Worm (Caenorhabditis elegans) whole organism, L4 larva: ENCODE measurements around the gene elp-1.

Experiments used
- D1046.2 ChIP-seq: fragments of 200-800 bp; sonication (Bioruptor generic); IDR thresholded peaks from 2 replicates; pipeline ENCODE4 v1.3.6; 2022; ENCODE audit warnings: missing genetic modification characterization, missing compliant biosample characterization
- F26F4.8 ChIP-seq: fragments of 200-800 bp; sonication (Bioruptor generic); conservative IDR thresholded peaks from 2 replicates; pipeline ENCODE4 v1.3.6; 2022; ENCODE audit warnings: missing genetic modification characterization, missing compliant biosample characterization
- R02D3.7 ChIP-seq: fragments of 150-350 bp; sonication (generic microtip); optimal IDR thresholded peaks from 3 replicates; lab custom pipeline; 2014; ENCODE audit warnings: missing biosample characterization, missing genetic modification characterization
- T26A8.4 ChIP-seq: fragments of 200-800 bp; sonication (Bioruptor generic); IDR thresholded peaks from 2 replicates; pipeline ENCODE4 v1.3.6; 2022; ENCODE audit warnings: missing genetic modification characterization, missing compliant biosample characterization
- Y105C5A.15 ChIP-seq: fragments of 200-800 bp; sonication (Bioruptor generic); IDR thresholded peaks from 2 replicates; pipeline ENCODE4 v1.3.6; 2022; ENCODE audit warnings: missing genetic modification characterization, missing compliant biosample characterization
- Y5F2A.4 ChIP-seq: fragments of 200-800 bp; sonication (Bioruptor generic); optimal IDR thresholded peaks from 2 replicates; lab custom pipeline; 2018; ENCODE audit warnings: mild to moderate bottlenecking, missing genetic modification characterization, missing compliant biosample characterization
- aha-1 ChIP-seq: fragments of 150-350 bp; peaks from one replicate; lab custom pipeline; 2014; ENCODE audit warnings: missing biosample characterization, missing genetic modification characterization
- aly-2 ChIP-seq: sonication (generic microtip); optimal IDR thresholded peaks from 2 replicates; lab custom pipeline; 2018; ENCODE audit warnings: missing biosample characterization, missing genetic modification characterization
- arid-1 ChIP-seq: fragments of 200-800 bp; sonication (Bioruptor generic); conservative IDR thresholded peaks from 2 replicates; pipeline ENCODE4 v1.3.6; 2022; ENCODE audit warnings: missing genetic modification reagents, missing genetic modification characterization, missing compliant biosample characterization
- ceh-32 ChIP-seq: sonication (generic microtip); optimal IDR thresholded peaks from 2 replicates; lab custom pipeline; 2016; ENCODE audit warnings: mild to moderate bottlenecking, missing genetic modification characterization, missing compliant biosample characterization; ENCODE audit not compliant: poor library complexity
- ceh-62 ChIP-seq: sonication (generic microtip); optimal IDR thresholded peaks from 2 replicates; lab custom pipeline; 2017; ENCODE audit warnings: missing biosample characterization, missing genetic modification characterization
- ces-1 ChIP-seq: fragments of 150-350 bp; sonication (generic microtip); optimal IDR thresholded peaks from 4 replicates; lab custom pipeline; 2014; ENCODE audit warnings: missing biosample characterization, missing genetic modification reagents, missing genetic modification characterization
- cey-2 ChIP-seq: sonication (generic microtip); optimal IDR thresholded peaks from 3 replicates; lab custom pipeline; 2017; ENCODE audit warnings: missing genetic modification characterization, mild to moderate bottlenecking, missing compliant biosample characterization, antibody characterized with exemption, borderline replicate concordance; ENCODE audit not compliant: insufficient read depth
- ctbp-1 ChIP-seq: fragments of 200-800 bp; sonication (Bioruptor generic); IDR thresholded peaks from 2 replicates; pipeline ENCODE4 v1.3.6; 2022; ENCODE audit warnings: missing genetic modification reagents, missing genetic modification characterization, missing compliant biosample characterization
- daf-16 ChIP-seq, 3 experiments: sonication (generic microtip); optimal IDR thresholded peaks; 2 replicates each; lab custom pipeline; 2016 to 2017; ENCODE audit warnings: missing genetic modification characterization in 3 of 3, missing genetic modification reagents in 3 of 3, mild to moderate bottlenecking in 2 of 3, missing compliant biosample characterization in 2 of 3, missing biosample characterization in 1 of 3, moderate library complexity in 1 of 3
- daf-19 ChIP-seq: fragments of 200-800 bp; sonication (Bioruptor generic); conservative IDR thresholded peaks from 2 replicates; pipeline ENCODE4 v1.3.6; 2022; ENCODE audit warnings: missing genetic modification characterization, missing compliant biosample characterization
- dmd-6 ChIP-seq: fragments of 200-800 bp; sonication (Bioruptor generic); IDR thresholded peaks from 2 replicates; pipeline ENCODE4 v1.3.6; 2022; ENCODE audit warnings: missing genetic modification reagents, missing genetic modification characterization, missing compliant biosample characterization
- dpl-1 ChIP-seq: fragments of 150-350 bp; optimal IDR thresholded peaks from 2 replicates; lab custom pipeline; 2014; ENCODE audit warnings: missing biosample characterization, missing genetic modification reagents, missing genetic modification characterization
- dve-1 ChIP-seq: sonication (generic microtip); optimal IDR thresholded peaks from 2 replicates; lab custom pipeline; 2017; ENCODE audit warnings: antibody characterized with exemption, mild to moderate bottlenecking, missing genetic modification characterization, missing compliant biosample characterization; ENCODE audit not compliant: insufficient read depth
- egl-43 ChIP-seq: fragments of 200-800 bp; sonication (Bioruptor generic); IDR thresholded peaks from 2 replicates; pipeline ENCODE4 v1.3.6; 2022; ENCODE audit warnings: missing genetic modification reagents, missing genetic modification characterization, missing compliant biosample characterization
- fkh-10 ChIP-seq: fragments of 150-350 bp; optimal IDR thresholded peaks from 2 replicates; lab custom pipeline; 2014; ENCODE audit warnings: missing biosample characterization, missing genetic modification reagents, missing genetic modification characterization
- hif-1 ChIP-seq, 2 experiments: sonication (generic microtip); optimal IDR thresholded peaks; 2 replicates each; lab custom pipeline; 2016 to 2017; ENCODE audit warnings: missing compliant biosample characterization in 2 of 2, missing genetic modification characterization in 2 of 2, missing genetic modification reagents in 2 of 2, missing genotype in 2 of 2, mild to moderate bottlenecking in 1 of 2
- hlh-11 ChIP-seq: fragments of 200-800 bp; sonication (Bioruptor generic); optimal IDR thresholded peaks from 2 replicates; lab custom pipeline; 2018; ENCODE audit warnings: mild to moderate bottlenecking, missing genetic modification characterization, missing compliant biosample characterization
- jun-1 ChIP-seq: fragments of 150-350 bp; optimal IDR thresholded peaks from 2 replicates; lab custom pipeline; 2014; ENCODE audit warnings: missing biosample characterization, missing genetic modification reagents, missing genetic modification characterization
- lin-13 ChIP-seq: fragments of 150-350 bp; optimal IDR thresholded peaks from 2 replicates; lab custom pipeline; 2014; ENCODE audit warnings: missing biosample characterization, missing genetic modification reagents, missing genetic modification characterization
- lir-3 ChIP-seq: sonication (generic microtip); optimal IDR thresholded peaks from 2 replicates; lab custom pipeline; 2016; ENCODE audit warnings: mild to moderate bottlenecking, missing genetic modification characterization, missing compliant biosample characterization
- madf-9 ChIP-seq: fragments of 200-800 bp; sonication (Bioruptor generic); conservative IDR thresholded peaks from 2 replicates; pipeline ENCODE4 v1.3.6; 2022; ENCODE audit warnings: missing genetic modification reagents, missing genetic modification characterization, missing compliant biosample characterization
- mep-1 ChIP-seq: fragments of 150-350 bp; sonication (generic microtip); optimal IDR thresholded peaks from 3 replicates; lab custom pipeline; 2014; ENCODE audit warnings: missing biosample characterization, missing genetic modification characterization
- nhr-11 ChIP-seq: fragments of 150-350 bp; optimal IDR thresholded peaks from 2 replicates; lab custom pipeline; 2014; ENCODE audit warnings: missing biosample characterization, missing genetic modification characterization
- nhr-111 ChIP-seq: fragments of 200-800 bp; sonication (Bioruptor generic); optimal IDR thresholded peaks from 2 replicates; lab custom pipeline; 2018; ENCODE audit warnings: mild to moderate bottlenecking, missing genetic modification characterization, missing compliant biosample characterization
- nhr-28 ChIP-seq: fragments of 150-350 bp; optimal IDR thresholded peaks from 2 replicates; lab custom pipeline; 2014; ENCODE audit warnings: missing biosample characterization, missing genetic modification characterization
- nhr-48 ChIP-seq: sonication (generic microtip); optimal IDR thresholded peaks from 2 replicates; lab custom pipeline; 2016; ENCODE audit warnings: mild to moderate bottlenecking, missing genetic modification characterization, missing compliant biosample characterization
- nhr-6 ChIP-seq: fragments of 150-350 bp; optimal IDR thresholded peaks from 2 replicates; lab custom pipeline; 2014; ENCODE audit warnings: missing biosample characterization, missing genetic modification characterization
- nhr-76 ChIP-seq: fragments of 150-350 bp; optimal IDR thresholded peaks from 2 replicates; lab custom pipeline; 2014; ENCODE audit warnings: missing biosample characterization, missing genetic modification characterization
- nhr-77 ChIP-seq: fragments of 150-350 bp; optimal IDR thresholded peaks from 2 replicates; lab custom pipeline; 2014; ENCODE audit warnings: missing biosample characterization, missing genetic modification characterization
- pha-4 ChIP-seq, 2 experiments: fragments of 150-350 bp in 1 of 2; fragments of 200-800 bp in 1 of 2; sonication (Bioruptor generic) in 1 of 2; IDR thresholded peaks in 1 of 2; optimal IDR thresholded peaks in 1 of 2; 2 replicates each; pipeline versions ENCODE4 v1.3.6 to Lab custom; 2014 to 2022; ENCODE audit warnings: missing genetic modification characterization in 2 of 2, missing genetic modification reagents in 2 of 2, missing biosample characterization in 1 of 2, missing compliant biosample characterization in 1 of 2
- pqm-1 ChIP-seq: sonication (generic microtip); optimal IDR thresholded peaks from 2 replicates; lab custom pipeline; 2017; ENCODE audit warnings: missing biosample characterization, missing genetic modification characterization
- saeg-2 ChIP-seq: fragments of 200-800 bp; sonication (Bioruptor generic); IDR thresholded peaks from 2 replicates; pipeline ENCODE4 v1.3.6; 2022; ENCODE audit warnings: missing genetic modification reagents, missing genetic modification characterization, missing compliant biosample characterization
- snpc-1.2 ChIP-seq: fragments of 200-800 bp; sonication (Bioruptor generic); IDR thresholded peaks from 2 replicates; pipeline ENCODE4 v1.3.6; 2022; ENCODE audit warnings: missing genetic modification reagents, missing genetic modification characterization, missing compliant biosample characterization
- spr-1 ChIP-seq: sonication (generic microtip); optimal IDR thresholded peaks from 2 replicates; lab custom pipeline; 2016; ENCODE audit warnings: mild to moderate bottlenecking, missing genetic modification characterization, missing compliant biosample characterization
- unc-39 ChIP-seq: sonication (generic microtip); optimal IDR thresholded peaks from 2 replicates; lab custom pipeline; 2017; ENCODE audit warnings: missing biosample characterization, missing genetic modification characterization
- unc-62 ChIP-seq, 3 experiments: fragments of 150-350 bp in 1 of 3; sonication (generic microtip); optimal IDR thresholded peaks in 2 of 3; peaks in 1 of 3; 1 replicate in 1 of 3; 2 replicates in 2 of 3; lab custom pipeline; 2014 to 2017; ENCODE audit warnings: missing biosample characterization in 3 of 3, missing genetic modification characterization in 3 of 3, missing genetic modification reagents in 3 of 3, missing genotype in 1 of 3
- vab-7 ChIP-seq: fragments of 200-800 bp; sonication (Bioruptor generic); IDR thresholded peaks from 2 replicates; pipeline ENCODE4 v1.3.6; 2022; ENCODE audit warnings: missing genetic modification reagents, missing genetic modification characterization, missing compliant biosample characterization
- zag-1 ChIP-seq: fragments of 150-350 bp; optimal IDR thresholded peaks from 2 replicates; lab custom pipeline; 2014; ENCODE audit warnings: missing biosample characterization, missing genetic modification characterization
- zfp-3 ChIP-seq: fragments of 200-800 bp; sonication (Bioruptor generic); conservative IDR thresholded peaks from 2 replicates; pipeline ENCODE4 v1.3.6; 2022; ENCODE audit warnings: missing genetic modification reagents, missing genetic modification characterization, missing compliant biosample characterization
- zip-11 ChIP-seq: fragments of 200-800 bp; sonication (Bioruptor generic); IDR thresholded peaks from 2 replicates; pipeline ENCODE4 v1.3.6; 2022; ENCODE audit warnings: missing genetic modification characterization, missing compliant biosample characterization
- ztf-11 ChIP-seq: fragments of 150-350 bp; optimal IDR thresholded peaks from 2 replicates; lab custom pipeline; 2014; ENCODE audit warnings: missing biosample characterization, missing genetic modification characterization

Gene elp-1

ce11 chrV:20778257-20778697 is 8.3 kb upstream of the elp-1 start (continued):
- TF ChIP-seq cey-2 (tag; lab: Kevin White, UChicago) (no peak), jun-1 (tag; lab: Kevin White, UChicago) (peak; percentile 90), nhr-48 (tag; lab: Kevin White, UChicago) (peak; percentile 97), Y5F2A.4 (GFP tag; lab: Kevin White, UChicago) (peak; percentile 44), snpc-1.2 (GFP tag; lab: Robert Waterston, UW) (0 out of 2 replicates have a peak, but pooled peaks have one; percentile 49), R02D3.7 (tag; lab: Kevin White, UChicago) (no peak), pqm-1 (tag; lab: Kevin White, UChicago) (peak; percentile 33), unc-39 (tag; lab: Kevin White, UChicago) (no peak), unc-62 (GFP tag; optimal IDR thresholded peaks at IDR 0.05 in 1 of 2; lab: Kevin White, UChicago) (peak in 1 of 2 experiments; percentile 100), unc-62 (tag; optimal IDR thresholded peaks at IDR 0.05; lab: Kevin White, UChicago) (no peak), aly-2 (tag; lab: Kevin White, UChicago) (no peak), nhr-76 (peak; percentile 66), nhr-11 (tag; lab: Kevin White, UChicago) (peak; percentile 96), ctbp-1 (peak; percentile 96), dmd-6 (GFP tag; lab: Robert Waterston, UW) (peak; percentile 96), fkh-10 (peak; percentile 95), ceh-62 (tag; lab: Kevin White, UChicago) (no peak), dpl-1 (GFP tag; lab: Kevin White, UChicago) (peak; percentile 70), daf-19 (GFP tag; lab: Robert Waterston, UW) (peak; percentile 66; the same call in 1 of the 2 replicates), nhr-77 (tag; lab: Kevin White, UChicago) (peak; percentile 87), spr-1 (tag; lab: Kevin White, UChicago) (peak; percentile 89)

- TF ChIP-seq zag-1 (tag; lab: Kevin White, UChicago) (no peak), hif-1 (tag; optimal IDR thresholded peaks at IDR 0.05; lab: Kevin White, UChicago) (peak in 1 of 2 experiments; percentile 84), daf-16 (GFP tag; optimal IDR thresholded peaks at IDR 0.05; lab: Kevin White, UChicago) (no peak), daf-16 (tag; optimal IDR thresholded peaks at IDR 0.05; lab: Kevin White, UChicago) (peak; percentile 48), nhr-11 (tag; lab: Kevin White, UChicago) (peak; percentile 73), nhr-76 (no peak), saeg-2 (GFP tag; lab: Robert Waterston, UW) (no peak), egl-43 (GFP tag; lab: Robert Waterston, UW) (0 out of 2 replicates have a peak, but pooled peaks have one; percentile 44), D1046.2 (GFP tag; lab: Robert Waterston, UW) (no peak), nhr-6 (tag; lab: Kevin White, UChicago) (no peak), dve-1 (tag; lab: Kevin White, UChicago) (peak; percentile 53), arid-1 (GFP tag; lab: Robert Waterston, UW) (0 out of 2 replicates have a peak, but pooled peaks have one; percentile 30), mep-1 (tag; lab: Kevin White, UChicago) (peak; percentile 81), T26A8.4 (GFP tag; lab: Robert Waterston, UW) (peak; percentile 14; the same call in 1 of the 2 replicates), aly-2 (tag; lab: Kevin White, UChicago) (no peak), F26F4.8 (GFP tag; lab: Robert Waterston, UW) (no peak), nhr-28 (tag; lab: Kevin White, UChicago) (peak; percentile 81), madf-9 (peak; percentile 62; the same call in 1 of the 2 replicates), hlh-11 (peak; percentile 77), pha-4 (GFP tag; IDR thresholded peaks at IDR 0.05; lab: Robert Waterston, UW) (no peak), pha-4 (tag; optimal IDR thresholded peaks at IDR 0.05; lab: Kevin White, UChicago) (peak; percentile 100), lin-13 (GFP tag; lab: Kevin White, UChicago) (peak; percentile 10), Y105C5A.15 (GFP tag; lab: Robert Waterston, UW) (no peak), ces-1 (GFP tag; lab: Kevin White, UChicago) (peak; percentile 19), ztf-11 (no peak), ceh-32 (no peak), vab-7 (GFP tag; lab: Robert Waterston, UW) (no peak), nhr-111 (no peak), aha-1 (tag; lab: Kevin White, UChicago) (peak; percentile 84), unc-62 (GFP tag; optimal IDR thresholded peaks at IDR 0.05 in 1 of 2; lab: Kevin White, UChicago) (peak in 1 of 2 experiments; percentile 74), unc-62 (tag; optimal IDR thresholded peaks at IDR 0.05; lab: Kevin White, UChicago) (no peak), zip-11 (GFP tag; lab: Robert Waterston, UW) (no peak), zfp-3 (GFP tag; lab: Robert Waterston, UW) (peak; percentile 30; the same call in 1 of the 2 replicates), dmd-6 (GFP tag; lab: Robert Waterston, UW) (peak; percentile 83), ctbp-1 (peak; percentile 73), lir-3 (tag; lab: Kevin White, UChicago) (no peak)
These were observed 6.8 kb upstream of the elp-1 start for ce11 chrV:20776761-20777160.
